Worm (Caenorhabditis elegans): ENCODE results near the gene C44H9.4.

The C44H9.4 gene

ce11 chrV:12814022-12814421 is 21.5 kb upstream of the C44H9.4 start, which contains the start of gene ZC443.3:
Gene ZC443.3, minus strand, starts transcription at chrV:12814122.
- no peak for TF ChIP-seq elt-1 (tag; optimal IDR thresholded peaks at IDR 0.05; ENCODE audit: borderline replicate concordance, insufficient read depth)
- no peak for TF ChIP-seq lsy-2 (tag; optimal IDR thresholded peaks at IDR 0.05)
- TF ChIP-seq elt-3 (tag; optimal IDR thresholded peaks at IDR 0.05) = no peak
- TF ChIP-seq nhr-237 (tag; optimal IDR thresholded peaks at IDR 0.05) = no peak
- TF ChIP-seq bed-3 (GFP tag; optimal IDR thresholded peaks at IDR 0.05) = no peak
- TF ChIP-seq sem-2 (GFP tag; optimal IDR thresholded peaks at IDR 0.05) = no peak
- TF ChIP-seq snpc-4 (tag; optimal IDR thresholded peaks at IDR 0.05) = no peak
- no peak for TF ChIP-seq unc-120 (tag; optimal IDR thresholded peaks at IDR 0.05; ENCODE audit: poor library complexity, severe bottlenecking)

DNA sequence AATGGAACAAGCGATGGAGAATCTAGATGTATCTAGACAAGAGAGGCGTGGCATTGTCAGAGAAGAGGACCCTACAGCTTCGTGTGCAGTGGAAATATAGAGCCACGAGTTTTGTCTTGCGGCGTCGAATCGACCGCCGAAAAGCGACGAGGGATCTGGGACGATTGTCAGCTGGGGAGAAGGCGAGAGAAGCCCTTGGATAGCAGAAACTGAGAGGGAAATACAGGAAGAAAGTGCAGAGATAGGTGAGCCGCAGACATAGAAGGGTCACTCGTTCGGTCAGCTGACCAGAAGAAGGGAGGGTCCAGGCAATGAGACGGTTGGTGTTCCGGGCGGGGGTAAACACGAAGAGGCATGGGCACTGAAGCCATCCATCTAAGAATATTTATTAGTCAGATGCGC is 21.0 kb upstream of the C44H9.4 start:
- TF ChIP-seq ceh-39 (tag; optimal IDR thresholded peaks at IDR 0.05) = no peak
- TF ChIP-seq bed-3 (GFP tag; optimal IDR thresholded peaks at IDR 0.05) = no peak
- no peak for TF ChIP-seq unc-39 (tag; optimal IDR thresholded peaks at IDR 0.05)
- no peak for TF ChIP-seq tbx-8 (GFP tag; optimal IDR thresholded peaks at IDR 0.05)
- TF ChIP-seq sptf-1 (tag; optimal IDR thresholded peaks at IDR 0.05) = peak; percentile 47
- TF ChIP-seq nhr-237 (tag; optimal IDR thresholded peaks at IDR 0.05) = no peak
- no peak for TF ChIP-seq lin-32 (GFP tag; optimal IDR thresholded peaks at IDR 0.05)
- TF ChIP-seq zip-8 (tag; optimal IDR thresholded peaks at IDR 0.05) = no peak
- TF ChIP-seq flh-1 (GFP tag; optimal IDR thresholded peaks at IDR 0.05) = no peak
- no peak for TF ChIP-seq elt-1 (tag; optimal IDR thresholded peaks at IDR 0.05; ENCODE audit: borderline replicate concordance, insufficient read depth)
- TF ChIP-seq nhr-28 (tag; optimal IDR thresholded peaks at IDR 0.05) = no peak
- TF ChIP-seq nhr-12 (tag; optimal IDR thresholded peaks at IDR 0.05) = no peak
- TF ChIP-seq unc-120 (tag; optimal IDR thresholded peaks at IDR 0.05; ENCODE audit: poor library complexity, severe bottlenecking) = peak; percentile 85
- no peak for TF ChIP-seq sem-2 (GFP tag; optimal IDR thresholded peaks at IDR 0.05)
- no peak for TF ChIP-seq mls-2 (tag; optimal IDR thresholded peaks at IDR 0.05)
- no peak for TF ChIP-seq nhr-2 (tag; optimal IDR thresholded peaks at IDR 0.05)
- TF ChIP-seq hlh-1 (tag; optimal IDR thresholded peaks at IDR 0.05) = peak; percentile 82
- no peak for TF ChIP-seq cnd-1 (tag; optimal IDR thresholded peaks at IDR 0.05)
- no peak for TF ChIP-seq elt-3 (tag; optimal IDR thresholded peaks at IDR 0.05)
- TF ChIP-seq M03D4.4 (tag; optimal IDR thresholded peaks at IDR 0.05) = no peak
- TF ChIP-seq ceh-83 (GFP tag; optimal IDR thresholded peaks at IDR 0.05) = no peak
- TF ChIP-seq mep-1 (tag; optimal IDR thresholded peaks at IDR 0.05) = no peak
- TF ChIP-seq mab-5 (tag; optimal IDR thresholded peaks at IDR 0.05) = no peak
- peak; percentile 39 for TF ChIP-seq ces-1 (GFP tag; optimal IDR thresholded peaks at IDR 0.05)
- TF ChIP-seq drap-1 (GFP tag; optimal IDR thresholded peaks at IDR 0.05) = peak; percentile 40
- no peak for TF ChIP-seq ceh-43 (GFP tag; optimal IDR thresholded peaks at IDR 0.05)
- peak; percentile 75 for TF ChIP-seq ham-2 (GFP tag; optimal IDR thresholded peaks at IDR 0.05)
- no peak for TF ChIP-seq blmp-1 (tag; optimal IDR thresholded peaks at IDR 0.05)
- TF ChIP-seq snpc-4 (tag; optimal IDR thresholded peaks at IDR 0.05) = no peak
- no peak for TF ChIP-seq nhr-76 (tag; optimal IDR thresholded peaks at IDR 0.05)
- no peak for TF ChIP-seq lin-13 (tag; optimal IDR thresholded peaks at IDR 0.05)
- TF ChIP-seq unc-62 (GFP tag; optimal IDR thresholded peaks at IDR 0.05) = peak; percentile 55
- peak; percentile 13 for TF ChIP-seq ztf-11 (tag; optimal IDR thresholded peaks at IDR 0.05)
- peak; percentile 69 for TF ChIP-seq pha-4 (tag; optimal IDR thresholded peaks at IDR 0.05)
- TF ChIP-seq lsy-2 (tag; optimal IDR thresholded peaks at IDR 0.05) = peak; percentile 9

ce11 chrV:12815386-12815785 is 20.1 kb upstream of the C44H9.4 start:
- TF ChIP-seq blmp-1 (tag; optimal IDR thresholded peaks at IDR 0.05) = no peak

DNA sequence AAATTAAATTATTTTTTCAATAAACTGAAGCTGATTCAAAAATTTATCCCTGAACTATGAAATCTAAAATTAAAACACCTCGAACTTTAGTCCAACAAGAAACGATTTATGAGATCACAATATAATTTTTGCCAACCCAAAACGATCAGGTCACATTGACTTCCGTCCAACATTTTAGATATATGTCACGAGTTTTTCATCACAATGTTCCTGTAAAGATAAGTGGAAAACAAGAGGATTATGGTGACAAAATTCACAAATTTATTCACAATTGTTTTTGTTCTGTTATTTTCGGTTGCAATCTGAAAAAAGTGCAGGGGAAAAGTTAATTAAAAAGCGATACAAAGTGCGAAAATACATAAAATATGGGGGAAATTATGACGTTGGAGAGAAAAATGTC is 18.8 kb upstream of the C44H9.4 start:
- TF ChIP-seq lin-32 (GFP tag; optimal IDR thresholded peaks at IDR 0.05) (no peak), M03D4.4 (tag; optimal IDR thresholded peaks at IDR 0.05) (no peak), nhr-237 (tag; optimal IDR thresholded peaks at IDR 0.05) (no peak), bed-3 (GFP tag; optimal IDR thresholded peaks at IDR 0.05) (no peak), hlh-1 (tag; optimal IDR thresholded peaks at IDR 0.05) (no peak), ceh-39 (tag; optimal IDR thresholded peaks at IDR 0.05) (no peak), nhr-12 (tag; optimal IDR thresholded peaks at IDR 0.05) (no peak), sptf-1 (tag; optimal IDR thresholded peaks at IDR 0.05) (no peak), sem-2 (GFP tag; optimal IDR thresholded peaks at IDR 0.05) (no peak), ceh-83 (GFP tag; optimal IDR thresholded peaks at IDR 0.05) (no peak), nhr-28 (tag; optimal IDR thresholded peaks at IDR 0.05) (no peak), cnd-1 (tag; optimal IDR thresholded peaks at IDR 0.05) (no peak), nhr-2 (tag; optimal IDR thresholded peaks at IDR 0.05) (no peak), nhr-76 (tag; optimal IDR thresholded peaks at IDR 0.05) (no peak), drap-1 (GFP tag; optimal IDR thresholded peaks at IDR 0.05) (no peak), zip-8 (tag; optimal IDR thresholded peaks at IDR 0.05) (no peak), lsy-2 (tag; optimal IDR thresholded peaks at IDR 0.05) (no peak), elt-1 (tag; optimal IDR thresholded peaks at IDR 0.05; ENCODE audit: borderline replicate concordance, insufficient read depth) (no peak)
